Worm (Caenorhabditis elegans) whole organism, L4/young adult: ENCODE results near the gene chtb-2.

Experiments used
- W03F9.2 ChIP-seq: fragments of 150-350 bp; optimal IDR thresholded peaks from 2 replicates; lab custom pipeline; 2014; ENCODE audit warnings: missing biosample characterization, missing genetic modification characterization
- dao-5 ChIP-seq: sonication (generic microtip); optimal IDR thresholded peaks from 2 replicates; lab custom pipeline; 2016; ENCODE audit warnings: missing genotype, missing genetic modification characterization, moderate library complexity, missing compliant biosample characterization
- him-1 ChIP-seq: sonication (generic microtip); optimal IDR thresholded peaks from 2 replicates; lab custom pipeline; 2016; ENCODE audit warnings: missing genotype, missing genetic modification reagents, missing genetic modification characterization, missing compliant biosample characterization

chtb-2 gene

ce11 chrIII:6482918-6483317 is at the start of gene chtb-2:
TSS of gene chtb-2 (plus strand) at chrIII:6483218.
- TF ChIP-seq W03F9.2 (tag; lab: Kevin White, UChicago) (no peak), dao-5 (tag; lab: Kevin White, UChicago) (no peak), him-1 (tag; lab: Kevin White, UChicago) (no peak)

ce11 chrIII:6436308-6436707 is 46.7 kb upstream of the chtb-2 start, which contains the start of gene C05D11.1:
TSS of gene C05D11.1 (plus strand) at chrIII:6436608.
- TF ChIP-seq him-1 (tag; lab: Kevin White, UChicago) = no peak
- TF ChIP-seq W03F9.2 (tag; lab: Kevin White, UChicago) = no peak
- no peak for TF ChIP-seq dao-5 (tag; lab: Kevin White, UChicago)

ce11 chrIII:6439854-6440253 is 43.2 kb upstream of the chtb-2 start:
- no peak for TF ChIP-seq him-1 (tag; lab: Kevin White, UChicago)
- no peak for TF ChIP-seq dao-5 (tag; lab: Kevin White, UChicago)
- TF ChIP-seq W03F9.2 (tag; lab: Kevin White, UChicago) = no peak

- TF ChIP-seq him-1 (tag; lab: Kevin White, UChicago) (no peak), dao-5 (tag; lab: Kevin White, UChicago) (no peak), W03F9.2 (tag; lab: Kevin White, UChicago) (no peak)
Observed at ce11 chrIII:6442305-6443125, 40.5 kb upstream of the chtb-2 start, which contains the start of gene mel-32. TSS of gene mel-32 (minus strand) at chrIII:6443000.

- TF ChIP-seq W03F9.2 (tag; lab: Kevin White, UChicago) (peak; percentile 65), dao-5 (tag; lab: Kevin White, UChicago) (no peak)
Observed at ce11 chrIII:6444335-6444734, 38.7 kb upstream of the chtb-2 start, which contains the start of gene C05D11.13. TSS of gene C05D11.13 (minus strand) at chrIII:6444586.

ce11 chrIII:6446807-6447206 is 36.2 kb upstream of the chtb-2 start, which contains the start of gene let-721:
TSS of gene let-721 (minus strand) at chrIII:6446907.
- TF ChIP-seq him-1 (tag; lab: Kevin White, UChicago) (no peak), dao-5 (tag; lab: Kevin White, UChicago) (no peak), W03F9.2 (tag; lab: Kevin White, UChicago) (no peak)

ce11 chrIII:6447521-6447920 is 35.5 kb upstream of the chtb-2 start:
- TF ChIP-seq dao-5 (tag; lab: Kevin White, UChicago) (no peak), W03F9.2 (tag; lab: Kevin White, UChicago) (no peak), him-1 (tag; lab: Kevin White, UChicago) (no peak)

- no peak for TF ChIP-seq him-1 (tag; lab: Kevin White, UChicago)
- no peak for TF ChIP-seq dao-5 (tag; lab: Kevin White, UChicago)
- no peak for TF ChIP-seq W03F9.2 (tag; lab: Kevin White, UChicago)
Observed at ce11 chrIII:6449854-6450253, 33.2 kb upstream of the chtb-2 start.

- TF ChIP-seq W03F9.2 (tag; lab: Kevin White, UChicago) (no peak), him-1 (tag; lab: Kevin White, UChicago) (no peak)
Observed at ce11 chrIII:6450596-6450995, 32.4 kb upstream of the chtb-2 start, which contains the start of gene T26A5.6. TSS of gene T26A5.6 (minus strand) at chrIII:6450696.

ce11 chrIII:6452278-6452677 is 30.7 kb upstream of the chtb-2 start, which contains the start of gene set-1:
TSS of gene set-1 (minus strand) at chrIII:6452378.
- TF ChIP-seq him-1 (tag; lab: Kevin White, UChicago) = no peak

- TF ChIP-seq W03F9.2 (tag; lab: Kevin White, UChicago) = no peak
Observed at ce11 chrIII:6452683-6453082, 30.3 kb upstream of the chtb-2 start.

- TF ChIP-seq dao-5 (tag; lab: Kevin White, UChicago) (no peak), W03F9.2 (tag; lab: Kevin White, UChicago) (peak; percentile 81)
Observed at ce11 chrIII:6453665-6454064, 29.4 kb upstream of the chtb-2 start.

ce11 chrIII:6454183-6454582 is 28.8 kb upstream of the chtb-2 start, which contains the start of gene jhdm-1:
TSS of gene jhdm-1 (plus strand) at chrIII:6454483.
- TF ChIP-seq dao-5 (tag; lab: Kevin White, UChicago) (no peak), him-1 (tag; lab: Kevin White, UChicago) (no peak), W03F9.2 (tag; lab: Kevin White, UChicago) (no peak)

- no peak for TF ChIP-seq dao-5 (tag; lab: Kevin White, UChicago)
Observed at ce11 chrIII:6459820-6460219, 23.2 kb upstream of the chtb-2 start, which contains the start of gene algn-1. TSS of gene algn-1 (plus strand) at chrIII:6460120.
